Worm (Caenorhabditis elegans) whole organism, L4/young adult: ENCODE data around the gene F41G3.10.

Source experiments
- W03F9.2 ChIP-seq: fragments of 150-350 bp; optimal IDR thresholded peaks from 2 replicates; lab custom pipeline; 2014; ENCODE audit warnings: missing biosample characterization, missing genetic modification characterization
- him-1 ChIP-seq: sonication (generic microtip); optimal IDR thresholded peaks from 2 replicates; lab custom pipeline; 2016; ENCODE audit warnings: missing genotype, missing genetic modification reagents, missing genetic modification characterization, missing compliant biosample characterization

DNA sequence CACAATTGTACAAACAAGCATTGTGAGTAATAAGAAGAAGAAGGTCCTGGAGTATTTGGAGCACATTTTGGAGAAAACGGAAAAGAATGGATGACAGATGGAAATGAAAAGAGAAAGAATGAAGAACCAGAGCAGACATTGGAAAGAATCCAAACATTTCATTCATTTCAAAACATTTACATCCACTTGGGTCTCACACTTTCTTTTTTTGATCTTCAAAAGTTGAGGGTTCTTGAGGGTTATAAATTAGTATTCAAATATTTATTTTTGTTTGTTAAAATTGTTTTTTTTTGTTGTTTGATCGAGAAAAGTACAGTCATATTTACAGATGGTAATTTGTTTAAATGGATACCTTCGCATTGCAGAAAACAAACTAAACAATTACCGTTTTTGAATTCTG is 15.6 kb downstream of the F41G3.10 start, which contains the start of gene T14B4.9:
- TF ChIP-seq him-1 (no peak), W03F9.2 (tag; lab: Kevin White, UChicago) (no peak)
